Fruit fly (Drosophila melanogaster) whole organism, embryonic: ENCODE measurements around the gene nwk.
A peak's percentile ranks its signal among the peaks of the same experiment; 100 is the strongest.

ENCODE experiments used
- CG10959 ChIP-seq: fragments of 200-800 bp; sonication (Bioruptor generic); IDR thresholded peaks from 2 replicates; pipeline ENCODE4 v1.3.6; 2022; ENCODE audit warnings: missing biosample characterization, missing genetic modification characterization
- CG11247 ChIP-seq: fragments of 200-800 bp; sonication (Bioruptor generic); IDR thresholded peaks from 2 replicates; pipeline ENCODE4 v1.3.6; 2022; ENCODE audit warnings: missing biosample characterization, missing genetic modification characterization
- CG12155 ChIP-seq: fragments of 200-800 bp; sonication (Bioruptor generic); optimal IDR thresholded peaks from 3 replicates; lab custom pipeline; 2016; ENCODE audit warnings: missing biosample characterization, missing genetic modification characterization
- CG13624 ChIP-seq: fragments of 200-800 bp; sonication (Bioruptor generic); optimal IDR thresholded peaks from 2 replicates; lab custom pipeline; 2016; ENCODE audit warnings: missing biosample characterization, missing genetic modification characterization
- CG14014 ChIP-seq: fragments of 200-800 bp; sonication (Bioruptor generic); IDR thresholded peaks from 2 replicates; pipeline ENCODE4 v1.3.6; 2022; ENCODE audit warnings: missing biosample characterization, missing genetic modification characterization
- CG15073 ChIP-seq: fragments of 200-800 bp; sonication (Bioruptor generic); optimal IDR thresholded peaks from 2 replicates; lab custom pipeline; 2016; ENCODE audit warnings: missing biosample characterization, missing genetic modification characterization
- CG15269 ChIP-seq: fragments of 200-800 bp; sonication (Bioruptor generic); optimal IDR thresholded peaks from 2 replicates; lab custom pipeline; 2018; ENCODE audit warnings: missing biosample characterization, mild to moderate bottlenecking, missing genetic modification characterization, moderate library complexity
- CG15514 ChIP-seq: fragments of 200-800 bp; sonication (Bioruptor generic); optimal IDR thresholded peaks from 3 replicates; lab custom pipeline; 2017; ENCODE audit warnings: missing biosample characterization, missing genetic modification characterization, mild to moderate bottlenecking, moderate library complexity, missing genetic modification reagents
- CG16779 ChIP-seq: fragments of 200-800 bp; sonication (Bioruptor generic); IDR thresholded peaks from 2 replicates; pipeline ENCODE4 v1.3.6; 2022; ENCODE audit warnings: missing biosample characterization, missing genetic modification characterization
- CG17361 ChIP-seq: fragments of 200-800 bp; sonication (Bioruptor generic); IDR thresholded peaks from 3 replicates; pipeline ENCODE4 v1.3.6; 2022; ENCODE audit warnings: missing biosample characterization, missing genetic modification characterization
- CG18764 ChIP-seq: fragments of 200-800 bp; sonication (Bioruptor generic); optimal IDR thresholded peaks from 3 replicates; lab custom pipeline; 2016; ENCODE audit warnings: missing biosample characterization, missing genetic modification characterization
- CG2129 ChIP-seq: fragments of 200-800 bp; sonication (Bioruptor generic); IDR thresholded peaks from 2 replicates; pipeline ENCODE4 v1.3.6; 2022; ENCODE audit warnings: missing biosample characterization, missing genetic modification characterization; ENCODE audit not compliant: partially characterized antibody
- CG30020 ChIP-seq: fragments of 200-800 bp; optimal IDR thresholded peaks from 2 replicates; lab custom pipeline; 2019; ENCODE audit warnings: missing biosample characterization, mild to moderate bottlenecking, missing genetic modification characterization, moderate library complexity
- CG30403 ChIP-seq: fragments of 200-800 bp; sonication (Bioruptor generic); optimal IDR thresholded peaks from 3 replicates; lab custom pipeline; 2016; ENCODE audit warnings: missing biosample characterization, missing genetic modification characterization
- CG3407 ChIP-seq: fragments of 200-800 bp; sonication (Bioruptor generic); optimal IDR thresholded peaks from 2 replicates; lab custom pipeline; 2018; ENCODE audit warnings: missing biosample characterization, mild to moderate bottlenecking, missing genetic modification characterization
- CG42726 ChIP-seq: fragments of 200-800 bp; sonication (Bioruptor generic); IDR thresholded peaks from 2 replicates; pipeline ENCODE4 v1.3.6; 2022; ENCODE audit warnings: missing biosample characterization, missing genetic modification characterization; ENCODE audit not compliant: partially characterized antibody
- CG5180 ChIP-seq: fragments of 200-800 bp; sonication (Bioruptor generic); optimal IDR thresholded peaks from 3 replicates; lab custom pipeline; 2017; ENCODE audit warnings: missing biosample characterization, missing genetic modification characterization, mild to moderate bottlenecking, moderate library complexity, missing genetic modification reagents
- CG6791 ChIP-seq: fragments of 200-800 bp; sonication (Bioruptor generic); IDR thresholded peaks from 3 replicates; pipeline ENCODE4 v1.3.6; 2022; ENCODE audit warnings: missing biosample characterization, missing genetic modification characterization; ENCODE audit not compliant: partially characterized antibody
- CG7987 ChIP-seq: fragments of 200-800 bp; sonication (Bioruptor generic); optimal IDR thresholded peaks from 2 replicates; lab custom pipeline; 2018; ENCODE audit warnings: missing biosample characterization, mild to moderate bottlenecking, missing genetic modification characterization, moderate library complexity
- CG9727 ChIP-seq: fragments of 200-800 bp; sonication (Bioruptor generic); optimal IDR thresholded peaks from 3 replicates; lab custom pipeline; 2017; ENCODE audit warnings: missing biosample characterization, mild to moderate bottlenecking, missing genetic modification characterization
- CG9876 ChIP-seq: fragments of 200-800 bp; sonication (Bioruptor generic); optimal IDR thresholded peaks from 2 replicates; lab custom pipeline; 2016; ENCODE audit warnings: missing biosample characterization, missing genetic modification characterization
- Camta ChIP-seq: fragments of 200-800 bp; sonication (Bioruptor generic); optimal IDR thresholded peaks from 2 replicates; lab custom pipeline; 2016; ENCODE audit warnings: missing biosample characterization, missing genetic modification characterization
- Chrac-16 ChIP-seq: fragments of 200-800 bp; sonication (Bioruptor generic); optimal IDR thresholded peaks from 3 replicates; lab custom pipeline; 2016; ENCODE audit warnings: missing biosample characterization, missing genetic modification characterization
- CrebB ChIP-seq: fragments of 200-800 bp; sonication (Bioruptor generic); optimal IDR thresholded peaks from 3 replicates; lab custom pipeline; 2018; ENCODE audit warnings: missing biosample characterization, mild to moderate bottlenecking, missing genetic modification characterization
- D19B ChIP-seq: fragments of 200-800 bp; sonication (Bioruptor generic); optimal IDR thresholded peaks from 2 replicates; lab custom pipeline; 2017; ENCODE audit warnings: missing biosample characterization, mild to moderate bottlenecking, missing genetic modification characterization
- Doc3 ChIP-seq: fragments of 200-800 bp; sonication (Bioruptor generic); IDR thresholded peaks from 3 replicates; pipeline ENCODE4 v1.3.6; 2022; ENCODE audit warnings: missing biosample characterization, missing genetic modification characterization; ENCODE audit not compliant: partially characterized antibody
- Fer3 ChIP-seq: fragments of 200-800 bp; sonication (Bioruptor generic); optimal IDR thresholded peaks from 2 replicates; lab custom pipeline; 2018; ENCODE audit warnings: missing biosample characterization, mild to moderate bottlenecking, missing genetic modification characterization, moderate library complexity
- Gsc ChIP-seq: fragments of 200-800 bp; sonication (Bioruptor generic); IDR thresholded peaks from 2 replicates; pipeline ENCODE4 v1.3.6; 2022; ENCODE audit warnings: missing biosample characterization, missing genetic modification characterization
- Meics ChIP-seq: fragments of 200-800 bp; sonication (Bioruptor generic); optimal IDR thresholded peaks from 2 replicates; lab custom pipeline; 2017; ENCODE audit warnings: missing biosample characterization, mild to moderate bottlenecking, missing genetic modification characterization
- NK7.1 ChIP-seq: fragments of 200-800 bp; sonication (Bioruptor generic); optimal IDR thresholded peaks from 3 replicates; lab custom pipeline; 2016; ENCODE audit warnings: missing biosample characterization, missing genetic modification characterization
- Opbp ChIP-seq: fragments of 200-800 bp; sonication (Bioruptor generic); IDR thresholded peaks from 3 replicates; pipeline ENCODE4 v1.3.6; 2022; ENCODE audit warnings: missing biosample characterization, missing genetic modification characterization; ENCODE audit not compliant: partially characterized antibody
- Side ChIP-seq: fragments of 200-800 bp; sonication (Bioruptor generic); optimal IDR thresholded peaks from 2 replicates; lab custom pipeline; 2016; ENCODE audit warnings: missing biosample characterization, missing genetic modification characterization
- YL-1 ChIP-seq: fragments of 200-800 bp; sonication (Bioruptor generic); optimal IDR thresholded peaks from 3 replicates; lab custom pipeline; 2017; ENCODE audit warnings: missing biosample characterization, mild to moderate bottlenecking, missing genetic modification characterization
- btn ChIP-seq: fragments of 200-800 bp; sonication (Bioruptor generic); optimal IDR thresholded peaks from 2 replicates; lab custom pipeline; 2016; ENCODE audit warnings: missing biosample characterization, missing genetic modification characterization
- corto ChIP-seq: fragments of 200-800 bp; sonication (Bioruptor generic); optimal IDR thresholded peaks from 2 replicates; lab custom pipeline; 2016; ENCODE audit warnings: missing biosample characterization, mild to moderate bottlenecking, missing genetic modification characterization, moderate library complexity
- esg ChIP-seq: fragments of 200-800 bp; sonication (Bioruptor generic); conservative IDR thresholded peaks from 2 replicates; pipeline ENCODE4 v1.3.6; 2022; ENCODE audit warnings: missing biosample characterization, missing genetic modification characterization
- gt ChIP-seq: fragments of 200-800 bp; sonication (Bioruptor generic); IDR thresholded peaks from 2 replicates; pipeline ENCODE4 v1.3.6; 2022; ENCODE audit warnings: missing biosample characterization, missing genetic modification characterization
- her ChIP-seq: fragments of 200-800 bp; sonication (Bioruptor generic); optimal IDR thresholded peaks from 2 replicates; lab custom pipeline; 2016; ENCODE audit warnings: missing biosample characterization, missing genetic modification characterization
- jing ChIP-seq: fragments of 200-800 bp; sonication (Bioruptor generic); optimal IDR thresholded peaks from 2 replicates; lab custom pipeline; 2018; ENCODE audit warnings: missing biosample characterization, mild to moderate bottlenecking, missing genetic modification characterization
- lov ChIP-seq, 2 experiments: fragments of 200-800 bp in 1 of 2; fragments of >200 bp in 1 of 2; sonication (Bioruptor generic) in 1 of 2; IDR thresholded peaks in 1 of 2; optimal IDR thresholded peaks in 1 of 2; 2 replicates in 1 of 2; 3 replicates in 1 of 2; pipeline versions ENCODE4 v1.3.6 to Lab custom; 2017 to 2022; ENCODE audit warnings: missing biosample characterization in 1 of 2, missing genetic modification characterization in 1 of 2
- nom ChIP-seq: fragments of 200-800 bp; sonication (Bioruptor generic); optimal IDR thresholded peaks from 2 replicates; lab custom pipeline; 2017; ENCODE audit warnings: missing biosample characterization, missing genetic modification characterization, mild to moderate bottlenecking, moderate library complexity, missing genetic modification reagents
- phol ChIP-seq: fragments of 200-800 bp; sonication (Bioruptor generic); optimal IDR thresholded peaks from 3 replicates; lab custom pipeline; 2018; ENCODE audit warnings: missing biosample characterization, mild to moderate bottlenecking, missing genetic modification characterization, moderate library complexity
- pnt ChIP-seq: fragments of 200-800 bp; sonication (Bioruptor generic); optimal IDR thresholded peaks from 3 replicates; lab custom pipeline; 2016; ENCODE audit warnings: missing biosample characterization, missing genetic modification characterization
- schlank ChIP-seq: fragments of 200-800 bp; sonication (Bioruptor generic); optimal IDR thresholded peaks from 2 replicates; lab custom pipeline; 2018; ENCODE audit warnings: missing biosample characterization, mild to moderate bottlenecking, missing genetic modification characterization
- sens ChIP-seq: fragments of 200-800 bp; sonication (Bioruptor generic); peaks from one replicate; lab custom pipeline; 2016; ENCODE audit warnings: missing biosample characterization, missing genetic modification characterization
- sisA ChIP-seq: fragments of 200-800 bp; sonication (Bioruptor generic); IDR thresholded peaks from 2 replicates; pipeline ENCODE4 v1.3.6; 2022; ENCODE audit warnings: missing biosample characterization, missing genetic modification characterization
- toy ChIP-seq: fragments of 200-800 bp; sonication (Bioruptor generic); IDR thresholded peaks from 2 replicates; pipeline ENCODE4 v1.3.6; 2022; ENCODE audit warnings: missing biosample characterization, missing genetic modification characterization
- wek ChIP-seq: fragments of 200-800 bp; sonication (Bioruptor generic); optimal IDR thresholded peaks from 3 replicates; lab custom pipeline; 2018; ENCODE audit warnings: missing biosample characterization, mild to moderate bottlenecking, missing genetic modification characterization, moderate library complexity
- yki ChIP-seq: fragments of >200 bp; optimal IDR thresholded peaks from 3 replicates; lab custom pipeline; 2018

Gene nwk

dm6 chr3L:9126888-9127689 lies 10.6 kb upstream of the nwk start (continued):
- TF ChIP-seq CG12155, result peak; percentile 23
- peak; percentile 5 for TF ChIP-seq NK7.1 (GFP tag; lab: Kevin White, UChicago)
- TF ChIP-seq CG42726 (GFP tag; lab: Robert Waterston, UW), result no peak
- TF ChIP-seq Doc3 (GFP tag; lab: Robert Waterston, UW), result no peak
- TF ChIP-seq CG15269 (tag; lab: Kevin White, UChicago), result peak; percentile 65
- TF ChIP-seq gt (GFP tag; lab: Robert Waterston, UW), result no peak
- TF ChIP-seq lov (optimal IDR thresholded peaks at IDR 0.05; lab: Kevin White, UChicago), result no peak
- no peak for TF ChIP-seq lov (GFP tag; IDR thresholded peaks at IDR 0.05; lab: Robert Waterston, UW)
- TF ChIP-seq CG30403 (GFP tag; lab: Kevin White, UChicago), result peak; percentile 64
- no peak for TF ChIP-seq corto (GFP tag; lab: Kevin White, UChicago)
- TF ChIP-seq btn (GFP tag; lab: Kevin White, UChicago), result no peak
- no peak for TF ChIP-seq CrebB (tag; lab: Kevin White, UChicago)
- TF ChIP-seq CG9876 (GFP tag; lab: Kevin White, UChicago), result no peak
- no peak for TF ChIP-seq her
- peak; percentile 36 for TF ChIP-seq phol (tag; lab: Kevin White, UChicago)
- TF ChIP-seq CG10959, result no peak
- peak; percentile 89 for TF ChIP-seq sens
- no peak for TF ChIP-seq nom (GFP tag; lab: Kevin White, UChicago)
- TF ChIP-seq CG3407, result no peak
- TF ChIP-seq wek (GFP tag; lab: Kevin White, UChicago), result no peak
- TF ChIP-seq YL-1 (GFP tag; lab: Kevin White, UChicago), result no peak
- peak; percentile 34 for TF ChIP-seq Camta (GFP tag; lab: Kevin White, UChicago)
- TF ChIP-seq Opbp (GFP tag; lab: Robert Waterston, UW), result no peak
- peak; percentile 53 for TF ChIP-seq Fer3 (tag; lab: Kevin White, UChicago)
- TF ChIP-seq CG15514 (GFP tag; lab: Kevin White, UChicago), result peak; percentile 56
- peak; percentile 42 for TF ChIP-seq schlank (tag; lab: Kevin White, UChicago)
- TF ChIP-seq CG15073 (GFP tag; lab: Kevin White, UChicago), result no peak
- TF ChIP-seq CG17361 (GFP tag; lab: Robert Waterston, UW), result peak; percentile 72; the same call in 2 of the 3 replicates
- TF ChIP-seq CG13624, result peak; percentile 29
- TF ChIP-seq pnt (GFP tag; lab: Kevin White, UChicago), result no peak
- no peak for TF ChIP-seq CG30020
- TF ChIP-seq CG6791, result no peak
- TF ChIP-seq CG5180 (GFP tag; lab: Kevin White, UChicago), result peak; percentile 8
- TF ChIP-seq CG11247, result 0 out of 2 replicates have a peak, but pooled peaks have one; percentile 18
- no peak for TF ChIP-seq CG2129
- no peak for TF ChIP-seq Chrac-16 (GFP tag; lab: Kevin White, UChicago)
- no peak for TF ChIP-seq Gsc (GFP tag; lab: Robert Waterston, UW)
- TF ChIP-seq jing, result no peak
- no peak for TF ChIP-seq CG14014 (GFP tag; lab: Robert Waterston, UW)
- peak; percentile 8 for TF ChIP-seq Side
- TF ChIP-seq CG7987 (GFP tag; lab: Kevin White, UChicago), result no peak
- no peak for TF ChIP-seq CG18764
- peak; percentile 44 for TF ChIP-seq yki (lab: Kevin White, UChicago)
- TF ChIP-seq toy (GFP tag; lab: Robert Waterston, UW), result 0 out of 2 replicates have a peak, but pooled peaks have one; percentile 13
- TF ChIP-seq Meics (GFP tag; lab: Kevin White, UChicago), result peak; percentile 74
- no peak for TF ChIP-seq esg (GFP tag; lab: Robert Waterston, UW)
- no peak for TF ChIP-seq sisA (GFP tag; lab: Robert Waterston, UW)
- TF ChIP-seq D19B (GFP tag; lab: Kevin White, UChicago), result peak; percentile 54
- no peak for TF ChIP-seq CG16779 (GFP tag; lab: Robert Waterston, UW)
- TF ChIP-seq CG9727 (GFP tag; lab: Kevin White, UChicago), result peak; percentile 66
